Fruit fly (Drosophila melanogaster) whole organism, prepupa: Measurements from ENCODE around the gene CG43339.
A peak's percentile ranks its signal among the peaks of the same experiment; 100 is the strongest.

ENCODE experiments used
- Blimp-1 ChIP-seq: fragments of 200-800 bp; sonication (Bioruptor generic); optimal IDR thresholded peaks from 3 replicates; lab custom pipeline; 2017; ENCODE audit warnings: missing biosample characterization, missing genetic modification characterization, mild to moderate bottlenecking, moderate library complexity, missing genetic modification reagents
- CG10631 ChIP-seq: fragments of 200-800 bp; sonication (Bioruptor generic); optimal IDR thresholded peaks from 2 replicates; lab custom pipeline; 2016; ENCODE audit warnings: missing biosample characterization, missing genetic modification characterization
- CG10669 ChIP-seq: fragments of 200-800 bp; sonication (Bioruptor generic); optimal IDR thresholded peaks from 3 replicates; lab custom pipeline; 2018; ENCODE audit warnings: missing biosample characterization, mild to moderate bottlenecking, missing genetic modification characterization, moderate library complexity
- CG11294 ChIP-seq: fragments of 200-800 bp; sonication (Bioruptor generic); IDR thresholded peaks from 2 replicates; pipeline ENCODE4 v1.3.6; 2022; ENCODE audit warnings: missing biosample characterization, missing genetic modification characterization
- CG11762 ChIP-seq: fragments of 200-800 bp; sonication (Bioruptor generic); optimal IDR thresholded peaks from 3 replicates; lab custom pipeline; 2016; ENCODE audit warnings: missing biosample characterization, missing genetic modification characterization; ENCODE audit not compliant: insufficient read depth
- CG11902 ChIP-seq: fragments of 200-800 bp; sonication (Bioruptor generic); optimal IDR thresholded peaks from 3 replicates; lab custom pipeline; 2016; ENCODE audit warnings: missing biosample characterization, missing genetic modification characterization
- CG1621 ChIP-seq: fragments of 200-800 bp; sonication (Bioruptor generic); optimal IDR thresholded peaks from 3 replicates; lab custom pipeline; 2018; ENCODE audit warnings: missing biosample characterization, mild to moderate bottlenecking, missing genetic modification characterization
- CG3032 ChIP-seq: fragments of 200-800 bp; optimal IDR thresholded peaks from 2 replicates; lab custom pipeline; 2019; ENCODE audit warnings: missing biosample characterization, mild to moderate bottlenecking, missing genetic modification characterization, moderate library complexity
- CG31627 ChIP-seq: fragments of 200-800 bp; sonication (Bioruptor generic); optimal IDR thresholded peaks from 3 replicates; lab custom pipeline; 2016; ENCODE audit warnings: missing biosample characterization, missing genetic modification characterization
- CG32006 ChIP-seq: fragments of 200-800 bp; sonication (Bioruptor generic); optimal IDR thresholded peaks from 3 replicates; lab custom pipeline; 2017; ENCODE audit warnings: missing biosample characterization, mild to moderate bottlenecking, missing genetic modification characterization
- CG3919 ChIP-seq: fragments of 200-800 bp; sonication (Bioruptor generic); optimal IDR thresholded peaks from 3 replicates; lab custom pipeline; 2016; ENCODE audit warnings: missing biosample characterization, missing genetic modification characterization
- CG4318 ChIP-seq: fragments of 200-800 bp; sonication (Bioruptor generic); optimal IDR thresholded peaks from 3 replicates; lab custom pipeline; 2017; ENCODE audit warnings: missing biosample characterization, mild to moderate bottlenecking, missing genetic modification characterization
- CG6163 ChIP-seq: fragments of 200-800 bp; sonication (Bioruptor generic); IDR thresholded peaks from 3 replicates; pipeline ENCODE4 v1.3.6; 2022; ENCODE audit warnings: missing biosample characterization, missing genetic modification characterization
- CG6276 ChIP-seq: fragments of 200-800 bp; sonication (Bioruptor generic); optimal IDR thresholded peaks from 2 replicates; lab custom pipeline; 2017; ENCODE audit warnings: missing biosample characterization, mild to moderate bottlenecking, missing genetic modification characterization
- CG6792 ChIP-seq: fragments of 200-800 bp; sonication (Bioruptor generic); optimal IDR thresholded peaks from 3 replicates; lab custom pipeline; 2016; ENCODE audit warnings: missing biosample characterization, missing genetic modification characterization
- CG6808 ChIP-seq: fragments of 200-800 bp; sonication (Bioruptor generic); optimal IDR thresholded peaks from 3 replicates; lab custom pipeline; 2017; ENCODE audit warnings: missing biosample characterization, missing genetic modification characterization, mild to moderate bottlenecking, moderate library complexity, missing genetic modification reagents
- CG6854 ChIP-seq: fragments of 200-800 bp; sonication (Bioruptor generic); optimal IDR thresholded peaks from 2 replicates; lab custom pipeline; 2017; ENCODE audit warnings: missing biosample characterization, mild to moderate bottlenecking, missing genetic modification characterization
- CG7368 ChIP-seq: fragments of 200-800 bp; sonication (Bioruptor generic); optimal IDR thresholded peaks from 3 replicates; lab custom pipeline; 2016; ENCODE audit warnings: missing biosample characterization, missing genetic modification characterization
- CG8119 ChIP-seq: fragments of 200-800 bp; sonication (Bioruptor generic); IDR thresholded peaks from 3 replicates; pipeline ENCODE4 v1.3.6; 2022; ENCODE audit warnings: missing biosample characterization, missing genetic modification characterization
- CG8319 ChIP-seq: fragments of 200-800 bp; sonication (Bioruptor generic); optimal IDR thresholded peaks from 3 replicates; lab custom pipeline; 2016; ENCODE audit warnings: missing biosample characterization, missing genetic modification characterization
- CG8632 ChIP-seq: fragments of 200-800 bp; sonication (Bioruptor generic); optimal IDR thresholded peaks from 3 replicates; lab custom pipeline; 2016; ENCODE audit warnings: missing biosample characterization, missing genetic modification characterization
- CG9139 ChIP-seq: fragments of 200-800 bp; sonication (Bioruptor generic); optimal IDR thresholded peaks from 3 replicates; lab custom pipeline; 2017; ENCODE audit warnings: missing biosample characterization, mild to moderate bottlenecking, missing genetic modification characterization
- Eip75B ChIP-seq: fragments of 200-800 bp; sonication (Bioruptor generic); optimal IDR thresholded peaks from 3 replicates; lab custom pipeline; 2016; ENCODE audit warnings: missing biosample characterization, missing genetic modification characterization
- Eip78C ChIP-seq: fragments of 200-800 bp; sonication (Bioruptor generic); peaks from one replicate; lab custom pipeline; 2016; ENCODE audit warnings: missing biosample characterization, missing genetic modification characterization
- Ets21C ChIP-seq: fragments of 200-800 bp; sonication (Bioruptor generic); optimal IDR thresholded peaks from 3 replicates; lab custom pipeline; 2016; ENCODE audit warnings: missing biosample characterization, missing genetic modification characterization
- Ets96B ChIP-seq: fragments of 200-800 bp; optimal IDR thresholded peaks from 2 replicates; lab custom pipeline; 2019; ENCODE audit warnings: missing biosample characterization, mild to moderate bottlenecking, missing genetic modification characterization, moderate library complexity
- Gug ChIP-seq: fragments of 200-800 bp; sonication (Bioruptor generic); IDR thresholded peaks from 2 replicates; pipeline ENCODE4 v1.3.6; 2022; ENCODE audit warnings: missing biosample characterization, missing genetic modification characterization
- Hr39 ChIP-seq: fragments of 200-800 bp; sonication (Bioruptor generic); optimal IDR thresholded peaks from 2 replicates; lab custom pipeline; 2016; ENCODE audit warnings: missing biosample characterization, missing genetic modification characterization
- Met ChIP-seq: fragments of 200-800 bp; sonication (Bioruptor generic); optimal IDR thresholded peaks from 3 replicates; lab custom pipeline; 2016; ENCODE audit warnings: missing biosample characterization, missing genetic modification characterization
- OdsH ChIP-seq: fragments of 200-800 bp; sonication (Bioruptor generic); optimal IDR thresholded peaks from 3 replicates; lab custom pipeline; 2016; ENCODE audit warnings: missing biosample characterization, missing genetic modification characterization
- Smox ChIP-seq: fragments of 200-800 bp; sonication (Bioruptor generic); optimal IDR thresholded peaks from 3 replicates; lab custom pipeline; 2016; ENCODE audit warnings: missing biosample characterization, missing genetic modification characterization
- Sox102F ChIP-seq: fragments of 200-800 bp; sonication (Bioruptor generic); optimal IDR thresholded peaks from 2 replicates; lab custom pipeline; 2016; ENCODE audit warnings: missing biosample characterization, mild to moderate bottlenecking, missing genetic modification characterization
- Sox14 ChIP-seq: fragments of 200-800 bp; sonication (Bioruptor generic); optimal IDR thresholded peaks from 3 replicates; lab custom pipeline; 2016; ENCODE audit warnings: missing biosample characterization, missing genetic modification characterization
- Sox15 ChIP-seq: fragments of 200-800 bp; sonication (Bioruptor generic); optimal IDR thresholded peaks from 3 replicates; lab custom pipeline; 2016; ENCODE audit warnings: missing biosample characterization, missing genetic modification characterization
- cyc ChIP-seq: fragments of 200-800 bp; sonication (Bioruptor generic); optimal IDR thresholded peaks from 3 replicates; lab custom pipeline; 2016; ENCODE audit warnings: missing biosample characterization, missing genetic modification characterization
- dsx ChIP-seq: fragments of 200-800 bp; optimal IDR thresholded peaks from 3 replicates; lab custom pipeline; 2019; ENCODE audit warnings: missing biosample characterization, mild to moderate bottlenecking, missing genetic modification characterization, moderate library complexity; ENCODE audit not compliant: poor library complexity, severe bottlenecking
- eg ChIP-seq: fragments of 200-800 bp; sonication (Bioruptor generic); IDR thresholded peaks from 3 replicates; pipeline ENCODE4 v1.3.6; 2022; ENCODE audit warnings: missing biosample characterization, missing genetic modification characterization
- esn ChIP-seq: fragments of 200-800 bp; sonication (Bioruptor generic); optimal IDR thresholded peaks from 2 replicates; lab custom pipeline; 2016; ENCODE audit warnings: missing biosample characterization, mild to moderate bottlenecking, missing genetic modification characterization, moderate library complexity
- fkh ChIP-seq: fragments of 200-800 bp; sonication (Bioruptor generic); optimal IDR thresholded peaks from 3 replicates; lab custom pipeline; 2017; ENCODE audit warnings: missing biosample characterization, mild to moderate bottlenecking, missing genetic modification characterization, moderate library complexity
- lz ChIP-seq: fragments of 200-800 bp; sonication (Bioruptor generic); optimal IDR thresholded peaks from 3 replicates; lab custom pipeline; 2016; ENCODE audit warnings: missing biosample characterization, missing genetic modification characterization
- net ChIP-seq: fragments of 200-800 bp; sonication (Bioruptor generic); optimal IDR thresholded peaks from 3 replicates; lab custom pipeline; 2016; ENCODE audit warnings: missing biosample characterization, missing genetic modification characterization
- salr ChIP-seq, 2 experiments: fragments of 200-800 bp; sonication (Bioruptor generic); optimal IDR thresholded peaks; 3 replicates each; lab custom pipeline; 2016 to 2018; ENCODE audit warnings: missing biosample characterization in 2 of 2, missing genetic modification characterization in 2 of 2, mild to moderate bottlenecking in 1 of 2
- spab ChIP-seq: fragments of 200-800 bp; sonication (Bioruptor generic); optimal IDR thresholded peaks from 2 replicates; lab custom pipeline; 2017; ENCODE audit warnings: missing biosample characterization, mild to moderate bottlenecking, missing genetic modification characterization, missing genetic modification reagents
- svp ChIP-seq: fragments of 200-800 bp; sonication (Bioruptor generic); peaks from one replicate; lab custom pipeline; 2016; ENCODE audit warnings: missing biosample characterization, missing genetic modification characterization
- topi ChIP-seq: fragments of 200-800 bp; sonication (Bioruptor generic); optimal IDR thresholded peaks from 3 replicates; lab custom pipeline; 2016; ENCODE audit warnings: missing biosample characterization, missing genetic modification characterization
- vri ChIP-seq: fragments of 200-800 bp; sonication (Bioruptor generic); optimal IDR thresholded peaks from 3 replicates; lab custom pipeline; 2016; ENCODE audit warnings: missing biosample characterization, mild to moderate bottlenecking, missing genetic modification characterization

The CG43339 gene

DNA sequence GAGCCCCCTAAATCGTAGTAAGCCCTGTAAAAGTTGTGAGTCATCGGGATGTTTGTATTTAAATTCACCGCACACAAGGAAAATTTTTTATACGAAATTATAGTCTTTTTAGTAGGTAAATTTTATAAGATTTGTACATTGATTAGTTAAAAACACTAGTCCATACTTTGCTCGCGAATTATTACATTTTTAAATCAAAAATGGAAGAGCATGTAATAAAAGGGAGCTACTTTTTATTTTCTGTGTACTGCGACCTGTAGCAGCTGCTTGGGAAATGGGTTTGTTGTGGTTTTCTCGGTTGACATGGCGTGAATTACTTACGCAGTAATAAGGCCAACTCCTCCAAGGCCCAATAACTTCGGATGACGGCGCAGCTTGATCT, 21.6 kb upstream of the CG43339 start (continued):
- TF ChIP-seq CG6854 (GFP tag; lab: Kevin White, UChicago) (no peak), Eip75B (GFP tag; lab: Kevin White, UChicago) (peak; percentile 58), Smox (GFP tag; lab: Kevin White, UChicago) (peak; percentile 39), topi (GFP tag; lab: Kevin White, UChicago) (peak; percentile 23), OdsH (peak; percentile 66), cyc (GFP tag; lab: Kevin White, UChicago) (peak; percentile 29), salr (GFP tag; optimal IDR thresholded peaks at IDR 0.05; lab: Kevin White, UChicago) (peak in 1 of 2 experiments; percentile 28), CG1621 (no peak), CG4318 (GFP tag; lab: Kevin White, UChicago) (peak; percentile 24), svp (GFP tag; lab: Kevin White, UChicago) (no peak), Blimp-1 (GFP tag; lab: Kevin White, UChicago) (no peak), Met (GFP tag; lab: Kevin White, UChicago) (no peak), CG6276 (GFP tag; lab: Kevin White, UChicago) (no peak), CG10631 (GFP tag; lab: Kevin White, UChicago) (peak; percentile 53), lz (GFP tag; lab: Kevin White, UChicago) (peak; percentile 46), Sox14 (GFP tag; lab: Kevin White, UChicago) (peak; percentile 51), Eip78C (peak; percentile 83), Ets21C (no peak), CG11294 (no peak), CG6163 (peak; percentile 84), Sox102F (GFP tag; lab: Kevin White, UChicago) (peak; percentile 5), CG6808 (GFP tag; lab: Kevin White, UChicago) (no peak)

DNA sequence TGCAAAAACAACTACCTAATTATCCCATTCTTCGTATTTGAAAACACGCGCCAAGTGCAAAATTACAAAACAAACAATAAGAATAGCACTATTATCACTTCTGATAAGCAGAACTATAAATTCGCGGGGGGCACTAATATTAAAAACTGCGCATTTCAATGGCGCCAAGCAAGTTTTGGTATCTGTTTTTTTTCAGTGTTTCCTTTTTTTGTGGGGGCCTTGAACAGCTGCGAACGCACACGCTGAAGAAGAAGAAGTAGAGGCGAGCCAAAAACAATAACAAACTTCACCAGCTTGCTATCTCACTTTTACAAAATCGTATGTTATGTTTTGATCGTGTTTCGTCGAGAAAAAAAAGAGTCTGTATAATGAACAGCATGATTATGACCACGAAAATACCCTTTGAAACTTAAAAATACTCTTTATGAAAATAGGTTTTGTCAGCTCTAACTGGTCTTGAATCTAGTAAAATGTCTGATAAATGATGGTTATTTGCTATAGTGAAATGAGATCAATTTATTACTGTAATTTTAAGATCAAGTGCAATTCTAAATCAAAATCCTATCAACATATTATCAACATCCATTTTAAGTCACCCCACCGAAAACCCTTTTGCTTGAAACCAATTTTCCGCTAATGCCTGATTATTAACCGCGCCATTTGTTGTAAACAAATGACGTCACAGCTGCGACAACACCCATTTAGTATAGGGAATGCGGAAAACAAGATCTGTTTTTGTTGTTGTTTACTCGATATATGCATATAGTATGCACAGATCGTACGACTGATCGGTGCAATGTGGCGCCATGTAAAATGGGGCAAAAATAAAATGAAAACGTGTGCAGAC, 21.0 kb upstream of the CG43339 start:
- TF ChIP-seq Sox102F (GFP tag; lab: Kevin White, UChicago) = peak; percentile 70
- no peak for TF ChIP-seq CG11902
- no peak for TF ChIP-seq CG3032
- no peak for TF ChIP-seq CG8319 (GFP tag; lab: Kevin White, UChicago)
- TF ChIP-seq CG4318 (GFP tag; lab: Kevin White, UChicago) = no peak
- TF ChIP-seq svp (GFP tag; lab: Kevin White, UChicago) = peak; percentile 22
- peak; percentile 11 for TF ChIP-seq Sox15 (GFP tag; lab: Kevin White, UChicago)
- TF ChIP-seq CG6792 (GFP tag; lab: Kevin White, UChicago) = peak; percentile 56
- TF ChIP-seq vri (GFP tag; lab: Kevin White, UChicago) = peak; percentile 58
- peak; percentile 36; the same call in 1 of the 3 replicates for TF ChIP-seq CG8119 (GFP tag; lab: Robert Waterston, UW)
- TF ChIP-seq eg (GFP tag; lab: Robert Waterston, UW) = peak; percentile 71
- no peak for TF ChIP-seq CG10669 (GFP tag; lab: Kevin White, UChicago)
- TF ChIP-seq CG6808 (GFP tag; lab: Kevin White, UChicago) = no peak
- TF ChIP-seq CG8632 = peak; percentile 42
- peak; percentile 51 for TF ChIP-seq net (GFP tag; lab: Kevin White, UChicago)
- TF ChIP-seq Eip78C = peak; percentile 67
- TF ChIP-seq CG6276 (GFP tag; lab: Kevin White, UChicago) = no peak
- TF ChIP-seq CG31627 = peak; percentile 68
- TF ChIP-seq Hr39 (GFP tag; lab: Kevin White, UChicago) = peak; percentile 61
- TF ChIP-seq CG6163 = peak; percentile 82
- peak; percentile 37 for TF ChIP-seq CG10631 (GFP tag; lab: Kevin White, UChicago)
- no peak for TF ChIP-seq CG11294
- TF ChIP-seq Smox (GFP tag; lab: Kevin White, UChicago) = no peak
- no peak for TF ChIP-seq dsx (GFP tag; lab: Kevin White, UChicago)
- TF ChIP-seq CG3919 (GFP tag; lab: Kevin White, UChicago) = peak; percentile 58
- TF ChIP-seq Met (GFP tag; lab: Kevin White, UChicago) = peak; percentile 41
- peak; percentile 26 for TF ChIP-seq fkh
- peak; percentile 59 for TF ChIP-seq topi (GFP tag; lab: Kevin White, UChicago)
- no peak for TF ChIP-seq Gug (GFP tag; lab: Robert Waterston, UW)
- no peak for TF ChIP-seq CG9139
- TF ChIP-seq CG7368 (GFP tag; lab: Kevin White, UChicago) = no peak
- TF ChIP-seq CG32006 (GFP tag; lab: Kevin White, UChicago) = peak; percentile 56
- TF ChIP-seq esn (GFP tag; lab: Kevin White, UChicago) = peak; percentile 59
- no peak for TF ChIP-seq OdsH
- peak; percentile 16 for TF ChIP-seq Eip75B (GFP tag; lab: Kevin White, UChicago)
- no peak for TF ChIP-seq spab (GFP tag; lab: Kevin White, UChicago)
- no peak for TF ChIP-seq Ets96B (tag; lab: Kevin White, UChicago)
- TF ChIP-seq CG6854 (GFP tag; lab: Kevin White, UChicago) = peak; percentile 31
- peak; percentile 27 for TF ChIP-seq CG11762
